Worm (Caenorhabditis elegans) whole organism, young adult: Measurements from ENCODE around the gene C18B2.5.

Source experiments
- snpc-1.3 ChIP-seq: sonication (generic microtip); optimal IDR thresholded peaks from 2 replicates; lab custom pipeline; 2017; ENCODE audit warnings: missing genetic modification characterization, mild to moderate bottlenecking, missing compliant biosample characterization, antibody characterized with exemption, moderate library complexity, missing genotype, missing genetic modification reagents; ENCODE audit not compliant: insufficient read depth
- xnd-1 ChIP-seq: sonication (generic microtip); optimal IDR thresholded peaks from 2 replicates; lab custom pipeline; 2016; ENCODE audit warnings: missing genotype, missing genetic modification reagents, missing genetic modification characterization, missing compliant biosample characterization

DNA sequence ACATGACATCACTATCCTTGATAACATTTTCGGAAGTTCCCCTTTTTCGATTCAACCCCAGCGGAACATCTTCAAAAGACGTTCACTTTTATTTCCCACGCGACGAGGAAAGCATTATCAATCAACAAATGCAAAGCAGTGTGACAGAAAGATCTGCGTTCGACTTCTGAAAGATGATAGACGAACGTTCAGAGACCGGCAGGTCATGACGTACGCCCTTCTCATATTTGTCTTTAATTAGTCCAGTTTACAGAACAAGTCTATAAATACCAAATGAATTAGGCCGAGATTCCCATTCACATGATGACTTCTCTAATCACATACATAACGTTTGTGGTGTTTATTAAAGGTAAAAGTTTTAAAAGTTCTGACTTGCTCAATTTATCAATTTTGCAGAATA lies 43.7 kb upstream of the C18B2.5 start, which contains the start of gene R11G1.11:
- TF ChIP-seq xnd-1 (tag; lab: Kevin White, UChicago) (no peak), snpc-1.3 (tag; lab: Kevin White, UChicago) (no peak)
